Fruit fly (Drosophila melanogaster) whole organism, larva: ENCODE data around the gene armi.

Source experiments
- noc ChIP-seq: fragments of 200-800 bp; sonication (Bioruptor generic); optimal IDR thresholded peaks from 3 replicates; lab custom pipeline; 2019; ENCODE audit warnings: missing biosample characterization, mild to moderate bottlenecking, missing genetic modification characterization, moderate library complexity

Gene armi

dm6 chr3L:3485088-3485710, 24.1 kb downstream of the armi start:
- TF ChIP-seq noc (tag; lab: Kevin White, UChicago): peak; percentile 81

dm6 chr3L:3492116-3492747, 31.1 kb downstream of the armi start:
- no peak for TF ChIP-seq noc (tag; lab: Kevin White, UChicago)

dm6 chr3L:3496593-3496992, 35.5 kb downstream of the armi start:
- no peak for TF ChIP-seq noc (tag; lab: Kevin White, UChicago)

- TF ChIP-seq noc (tag; lab: Kevin White, UChicago): no peak
Observed at dm6 chr3L:3503248-3503647, 42.1 kb downstream of the armi start.

DNA sequence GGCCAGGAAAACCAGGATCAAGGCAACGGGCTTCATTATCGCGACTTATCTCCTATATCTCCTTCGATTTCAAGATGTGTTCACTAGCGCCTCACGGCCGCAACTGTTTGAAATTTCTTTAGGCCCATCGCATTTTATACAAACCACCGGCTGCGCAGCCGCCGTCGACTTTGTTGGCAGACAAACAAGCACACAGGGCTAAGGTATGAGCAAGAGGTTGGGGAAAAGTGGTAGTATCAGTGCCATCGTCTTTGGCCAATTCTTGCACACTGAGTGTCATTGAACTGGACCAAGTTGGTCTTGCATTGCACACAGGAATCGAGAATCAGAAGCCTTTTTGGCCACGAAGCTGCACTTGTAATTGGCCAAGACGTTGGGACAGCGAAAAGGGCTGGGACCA, 51.5 kb downstream of the armi start, which contains the start of gene ImpE2:
ImpE2 (minus strand) TSS at position 115 of the 400 bp plus-strand sequence.
- TF ChIP-seq noc (tag; lab: Kevin White, UChicago): no peak

dm6 chr3L:3512998-3513397, 51.9 kb downstream of the armi start:
- no peak for TF ChIP-seq noc (tag; lab: Kevin White, UChicago)

DNA sequence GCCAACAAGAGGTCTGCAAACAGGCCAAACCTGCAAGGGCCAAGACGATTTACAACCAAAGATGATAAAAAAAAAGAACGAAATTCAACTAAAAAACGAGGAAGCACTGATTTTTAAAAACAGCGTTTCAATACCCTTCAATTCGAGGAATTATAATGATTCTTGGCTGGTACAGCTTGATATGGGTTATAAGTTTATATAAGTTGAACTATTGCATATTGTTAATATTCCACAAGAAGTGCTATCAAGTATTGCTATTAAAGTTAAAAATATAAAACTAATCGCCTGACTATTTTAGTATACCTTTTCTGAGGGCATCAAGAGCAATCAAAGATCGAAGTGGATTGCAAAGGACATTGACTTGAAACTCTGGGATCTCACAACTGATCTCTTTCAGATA, 52.9 kb downstream of the armi start:
- no peak for TF ChIP-seq noc (tag; lab: Kevin White, UChicago)

DNA sequence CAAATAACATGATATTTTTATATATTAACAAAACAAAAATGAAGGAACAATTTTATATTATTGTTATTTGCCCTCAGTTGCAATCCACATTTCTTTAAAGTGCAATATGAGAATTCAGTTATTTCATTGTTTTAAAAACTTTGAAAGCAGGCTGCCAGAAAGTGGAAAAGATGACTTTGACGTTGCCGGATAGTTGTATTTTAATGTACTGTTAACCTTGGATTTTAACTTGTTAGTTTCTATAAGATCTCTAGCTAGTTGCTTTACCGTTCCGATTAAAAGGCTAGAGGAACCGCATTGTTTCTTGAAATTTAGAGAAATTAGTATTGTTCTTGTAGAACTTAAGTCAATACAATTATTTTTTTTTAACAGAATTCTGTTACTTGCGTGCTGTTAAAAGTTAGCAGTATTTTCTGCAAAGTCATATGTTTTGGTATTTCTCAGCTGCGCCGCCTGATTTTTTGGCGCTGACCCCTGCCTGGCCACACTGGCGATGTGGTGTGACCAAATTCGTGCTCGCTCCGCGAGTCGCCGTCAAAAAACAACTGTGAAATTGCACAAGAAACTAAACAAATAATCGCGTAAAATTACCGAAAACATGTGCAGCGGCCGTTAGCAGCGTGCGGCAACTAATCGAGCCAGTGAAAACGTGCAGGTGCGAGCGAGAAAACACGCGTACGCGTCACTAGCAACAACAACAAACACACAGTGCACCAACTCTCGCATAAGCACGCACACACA, 54.3 kb downstream of the armi start, which contains the start of gene Eip63E:
Eip63E (plus strand) TSS at position 472 of the 741 bp plus-strand sequence.
- no peak for TF ChIP-seq noc (tag; lab: Kevin White, UChicago)
